Fruit fly (Drosophila melanogaster) Kc167 (cell line): Measurements from ENCODE around the gene CG10137.

Experiments
- Myc ChIP-seq: fragments of >200 bp; optimal IDR thresholded peaks from 2 replicates; lab custom pipeline; 2017; ENCODE audit warnings: missing external identifiers
- psq ChIP-seq: fragments of >200 bp; optimal IDR thresholded peaks from 2 replicates; lab custom pipeline; 2017; ENCODE audit warnings: missing external identifiers
- ttk ChIP-seq: sonication (Bioruptor generic); optimal IDR thresholded peaks from 2 replicates; lab custom pipeline; 2017; ENCODE audit warnings: missing external identifiers

- TF ChIP-seq ttk (lab: Kevin White, UChicago) = no peak
- TF ChIP-seq psq (lab: Kevin White, UChicago) = no peak
- no peak for TF ChIP-seq Myc
Observed at dm6 chr2L:19479249-19479984, 47.1 kb upstream of the CG10137 start.
